Worm (Caenorhabditis elegans): ENCODE measurements around the gene ttbk-6.

ttbk-6 gene

ce11 chrIII:5108746-5109145 lies 34.2 kb downstream of the ttbk-6 start (continued):
- TF ChIP-seq blmp-1 (tag; optimal IDR thresholded peaks at IDR 0.05; ENCODE audit: insufficient read depth) (no peak), C34F6.9 (tag; optimal IDR thresholded peaks at IDR 0.05) (peak; percentile 89), nhr-23 (tag; optimal IDR thresholded peaks at IDR 0.05) (no peak)

- TF ChIP-seq sma-9 (GFP tag; optimal IDR thresholded peaks at IDR 0.05): no peak
- TF ChIP-seq sma-9 (tag; optimal IDR thresholded peaks at IDR 0.05): no peak
- TF ChIP-seq ZK546.5 (tag; optimal IDR thresholded peaks at IDR 0.05): no peak
- no peak for TF ChIP-seq lin-11 (tag; optimal IDR thresholded peaks at IDR 0.05)
- TF ChIP-seq ceh-82 (tag; optimal IDR thresholded peaks at IDR 0.05): no peak
- no peak for TF ChIP-seq unc-62 (GFP tag; optimal IDR thresholded peaks at IDR 0.05)
These were observed 34.9 kb downstream of the ttbk-6 start, which contains the start of gene sax-2 for ce11 chrIII:5109401-5109800. Gene sax-2 (plus strand): TSS chrIII:5109701.

ce11 chrIII:5112399-5112798 lies 37.9 kb downstream of the ttbk-6 start:
- no peak for TF ChIP-seq nhr-25 (tag; optimal IDR thresholded peaks at IDR 0.05)
- no peak for TF ChIP-seq blmp-1 (tag; optimal IDR thresholded peaks at IDR 0.05; ENCODE audit: insufficient read depth)
- no peak for TF ChIP-seq elt-3 (tag; optimal IDR thresholded peaks at IDR 0.05)
- TF ChIP-seq nhr-129 (tag; optimal IDR thresholded peaks at IDR 0.05): no peak
- no peak for TF ChIP-seq gmeb-1 (tag; optimal IDR thresholded peaks at IDR 0.05)
- no peak for TF ChIP-seq ztf-1 (GFP tag; conservative IDR thresholded peaks at IDR 0.05)
- TF ChIP-seq snpc-4 (tag; optimal IDR thresholded peaks at IDR 0.05): no peak
- TF ChIP-seq lin-13 (GFP tag; optimal IDR thresholded peaks at IDR 0.05): no peak
- no peak for TF ChIP-seq lin-39 (tag; optimal IDR thresholded peaks at IDR 0.05)
- TF ChIP-seq ztf-4 (tag; optimal IDR thresholded peaks at IDR 0.05): no peak
- TF ChIP-seq R02D3.7 (tag; optimal IDR thresholded peaks at IDR 0.05): no peak
- no peak for TF ChIP-seq ZK546.5 (tag; optimal IDR thresholded peaks at IDR 0.05)
- TF ChIP-seq nhr-77 (tag; optimal IDR thresholded peaks at IDR 0.05): no peak
- no peak for TF ChIP-seq unc-55 (GFP tag; optimal IDR thresholded peaks at IDR 0.05)
- TF ChIP-seq nhr-10 (tag; optimal IDR thresholded peaks at IDR 0.05): no peak
- no peak for TF ChIP-seq skn-1 (tag; optimal IDR thresholded peaks at IDR 0.05)

- peak; percentile 44 for TF ChIP-seq fos-1 (tag; optimal IDR thresholded peaks at IDR 0.05)
- TF ChIP-seq lsy-2 (tag; optimal IDR thresholded peaks at IDR 0.05): no peak
- TF ChIP-seq skn-1 (tag; optimal IDR thresholded peaks at IDR 0.05): no peak
- no peak for TF ChIP-seq ceh-82 (tag; optimal IDR thresholded peaks at IDR 0.05)
- no peak for TF ChIP-seq mbf-1 (tag; optimal IDR thresholded peaks at IDR 0.05)
- TF ChIP-seq C34F6.9 (tag; optimal IDR thresholded peaks at IDR 0.05): no peak
These were observed 38.5 kb downstream of the ttbk-6 start for ce11 chrIII:5112998-5113397.

- TF ChIP-seq sem-4 (tag; optimal IDR thresholded peaks at IDR 0.05) (no peak), elt-1 (tag; optimal IDR thresholded peaks at IDR 0.05) (no peak), ceh-16 (tag; optimal IDR thresholded peaks at IDR 0.05) (peak; percentile 89)
These were observed 44.6 kb downstream of the ttbk-6 start for ce11 chrIII:5119063-5119462.

ce11 chrIII:5120593-5120992 lies 46.1 kb downstream of the ttbk-6 start:
- TF ChIP-seq ztf-1 (GFP tag; conservative IDR thresholded peaks at IDR 0.05) (no peak), lin-11 (tag; optimal IDR thresholded peaks at IDR 0.05) (no peak), snpc-4 (tag; optimal IDR thresholded peaks at IDR 0.05) (no peak), nhr-77 (tag; optimal IDR thresholded peaks at IDR 0.05) (no peak), dmd-4 (tag; optimal IDR thresholded peaks at IDR 0.05) (no peak), unc-62 (GFP tag; optimal IDR thresholded peaks at IDR 0.05) (no peak), skn-1 (tag; optimal IDR thresholded peaks at IDR 0.05) (no peak), nhr-237 (tag; optimal IDR thresholded peaks at IDR 0.05) (no peak), unc-39 (tag; optimal IDR thresholded peaks at IDR 0.05) (no peak), sma-9 (GFP tag; optimal IDR thresholded peaks at IDR 0.05) (no peak), sma-9 (tag; optimal IDR thresholded peaks at IDR 0.05) (no peak), nhr-10 (tag; optimal IDR thresholded peaks at IDR 0.05) (no peak), mdl-1 (tag; optimal IDR thresholded peaks at IDR 0.05) (no peak), zag-1 (tag; optimal IDR thresholded peaks at IDR 0.05) (no peak), ZK546.5 (tag; optimal IDR thresholded peaks at IDR 0.05) (no peak), lin-13 (GFP tag; optimal IDR thresholded peaks at IDR 0.05) (no peak), ama-1 (optimal IDR thresholded peaks at IDR 0.05) (no peak), unc-55 (GFP tag; optimal IDR thresholded peaks at IDR 0.05) (no peak), lin-39 (tag; optimal IDR thresholded peaks at IDR 0.05) (no peak)

Data from whole organism, L2 larva.